Worm (Caenorhabditis elegans): Measurements from ENCODE around the gene T02B11.4.
A peak's percentile ranks its signal among the peaks of the same experiment; 100 is the strongest.

The T02B11.4 gene

DNA sequence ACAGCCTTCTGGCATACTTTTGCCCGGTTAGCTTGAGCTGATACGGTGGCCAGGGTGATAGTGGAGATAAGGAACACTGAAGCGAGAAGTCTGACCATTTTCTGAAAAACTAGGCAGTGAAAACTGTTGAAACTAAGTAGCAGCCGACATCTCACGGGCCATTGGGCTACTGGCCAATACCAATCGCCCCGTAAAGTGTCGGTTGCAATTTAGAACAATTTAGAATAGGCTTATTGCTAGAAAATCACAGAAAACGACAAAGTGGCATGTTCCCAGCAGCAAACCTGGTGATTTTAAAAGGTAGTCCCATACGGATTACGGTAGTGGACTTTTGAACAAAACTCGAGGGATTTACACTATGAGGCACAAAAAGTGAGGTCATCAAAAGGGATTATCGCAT is at the start of gene T02B11.4:
T02B11.4 (minus strand) TSS at position 101 of the 400 bp plus-strand sequence.
- no peak for TF ChIP-seq Y56A3A.18 (GFP tag; IDR thresholded peaks at IDR 0.05)
- no peak for TF ChIP-seq K12H6.12 (tag; optimal IDR thresholded peaks at IDR 0.05)
- TF ChIP-seq hsf-1 (GFP tag; IDR thresholded peaks at IDR 0.05), result no peak
- no peak for TF ChIP-seq nhr-90 (tag; optimal IDR thresholded peaks at IDR 0.05)
- TF ChIP-seq egl-44 (GFP tag; IDR thresholded peaks at IDR 0.05), result no peak
- TF ChIP-seq ceh-100 (GFP tag; IDR thresholded peaks at IDR 0.05), result no peak
- TF ChIP-seq mel-28 (tag; optimal IDR thresholded peaks at IDR 0.05; ENCODE audit: borderline replicate concordance), result no peak
- TF ChIP-seq F55B11.4 (tag; optimal IDR thresholded peaks at IDR 0.05; ENCODE audit: borderline replicate concordance, insufficient read depth), result no peak
- TF ChIP-seq lin-40 (tag; optimal IDR thresholded peaks at IDR 0.05), result no peak
- TF ChIP-seq gei-17 (GFP tag; optimal IDR thresholded peaks at IDR 0.05), result no peak
- no peak for TF ChIP-seq Y53F4B.3 (GFP tag; IDR thresholded peaks at IDR 0.05)
- TF ChIP-seq snpc-4 (GFP tag; optimal IDR thresholded peaks at IDR 0.05), result no peak
- TF ChIP-seq snpc-4 (tag; optimal IDR thresholded peaks at IDR 0.05), result no peak
- TF ChIP-seq madf-8 (GFP tag; conservative IDR thresholded peaks at IDR 0.05), result no peak
- no peak for TF ChIP-seq dpl-1 (GFP tag; optimal IDR thresholded peaks at IDR 0.05)

DNA sequence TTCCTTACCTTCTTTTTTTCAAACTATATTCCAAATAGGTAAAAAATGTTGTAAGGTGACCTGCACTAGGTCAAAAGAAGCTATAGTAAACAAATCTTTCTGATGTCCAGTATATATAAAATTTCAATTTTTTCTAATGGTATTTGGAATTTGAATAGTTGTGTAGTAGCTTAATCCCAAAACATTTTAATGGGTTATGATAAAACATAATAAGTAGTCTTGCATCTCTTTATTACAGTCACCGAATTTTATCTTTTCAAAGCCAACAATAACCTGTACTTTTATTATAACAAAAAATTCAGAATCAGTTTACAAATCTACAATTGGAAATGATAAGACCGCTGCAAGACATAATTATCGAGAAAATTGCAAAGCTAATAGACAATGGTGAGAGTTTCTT is 46.6 kb upstream of the T02B11.4 start, which contains the start of gene H24K24.2:
H24K24.2 (plus strand) TSS at position 301 of the 400 bp plus-strand sequence.
- no peak for TF ChIP-seq nfya-1 (tag; optimal IDR thresholded peaks at IDR 0.05; ENCODE audit: borderline replicate concordance, insufficient read depth)
- TF ChIP-seq hmg-20 (GFP tag; IDR thresholded peaks at IDR 0.05), result no peak
- no peak for TF ChIP-seq ccch-3 (GFP tag; optimal IDR thresholded peaks at IDR 0.05)
- TF ChIP-seq snpc-1.1 (tag; optimal IDR thresholded peaks at IDR 0.05; ENCODE audit: insufficient read depth), result no peak
- no peak for TF ChIP-seq egrh-3 (GFP tag; IDR thresholded peaks at IDR 0.05)
- no peak for TF ChIP-seq F23B12.7 (tag; optimal IDR thresholded peaks at IDR 0.05; ENCODE audit: insufficient read depth)
- no peak for TF ChIP-seq atf-7 (tag; optimal IDR thresholded peaks at IDR 0.05)
- no peak for TF ChIP-seq lir-1 (GFP tag; conservative IDR thresholded peaks at IDR 0.05)
- no peak for TF ChIP-seq Y79H2A.3 (GFP tag; conservative IDR thresholded peaks at IDR 0.05)
- no peak for TF ChIP-seq dpl-1 (GFP tag; optimal IDR thresholded peaks at IDR 0.05)
- TF ChIP-seq lsy-27 (tag; optimal IDR thresholded peaks at IDR 0.05; ENCODE audit: borderline replicate concordance, insufficient read depth), result no peak
- TF ChIP-seq ztf-18 (tag; optimal IDR thresholded peaks at IDR 0.05), result no peak
- TF ChIP-seq lin-40 (tag; optimal IDR thresholded peaks at IDR 0.05), result no peak
- no peak for TF ChIP-seq gei-17 (GFP tag; optimal IDR thresholded peaks at IDR 0.05)
- no peak for TF ChIP-seq ztf-25 (GFP tag; IDR thresholded peaks at IDR 0.05)

- TF ChIP-seq let-526 (GFP tag; IDR thresholded peaks at IDR 0.05), result no peak
- TF ChIP-seq B0261.1 (tag; optimal IDR thresholded peaks at IDR 0.05), result no peak
- peak; percentile 92; the same call in 1 of the 2 replicates for TF ChIP-seq F37B4.10 (GFP tag; IDR thresholded peaks at IDR 0.05)
- TF ChIP-seq die-1 (tag; optimal IDR thresholded peaks at IDR 0.05), result no peak
- TF ChIP-seq madf-10 (tag; optimal IDR thresholded peaks at IDR 0.05), result no peak
Observed at ce11 chrV:915716-916115, 44.8 kb upstream of the T02B11.4 start.

DNA sequence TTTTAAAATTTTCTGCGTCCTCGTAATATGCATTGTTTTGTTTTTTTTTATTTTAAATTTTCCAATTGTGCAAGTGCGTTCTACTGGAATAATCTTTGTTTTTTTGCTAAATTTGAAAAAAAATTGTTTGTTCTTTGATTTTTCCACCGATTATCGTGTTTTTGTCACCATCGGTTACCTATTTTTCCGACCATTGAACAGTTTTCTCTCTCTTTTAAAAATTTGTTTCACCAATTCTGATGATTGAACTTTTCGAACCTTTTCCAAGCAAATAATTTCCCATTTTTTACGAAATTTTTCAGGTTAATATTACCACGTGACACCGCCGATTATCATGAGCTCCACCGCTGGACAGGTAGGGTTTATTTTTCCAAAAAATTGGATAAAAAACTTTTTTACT is 40.5 kb upstream of the T02B11.4 start, which contains the start of gene adh-5:
adh-5 (plus strand) TSS at position 301 of the 400 bp plus-strand sequence.
- TF ChIP-seq unc-130 (GFP tag; optimal IDR thresholded peaks at IDR 0.05) (no peak), sptf-2 (GFP tag; optimal IDR thresholded peaks at IDR 0.05) (no peak), ceh-79 (tag; optimal IDR thresholded peaks at IDR 0.05) (no peak), F52B5.7 (tag; optimal IDR thresholded peaks at IDR 0.05) (no peak), lir-1 (GFP tag; conservative IDR thresholded peaks at IDR 0.05) (no peak), T26A5.8 (tag; optimal IDR thresholded peaks at IDR 0.05) (no peak)
